Fruit fly (Drosophila melanogaster): ENCODE measurements around the gene Ranbp21.
A peak's percentile ranks its signal among the peaks of the same experiment; 100 is the strongest.

The Ranbp21 gene

DNA sequence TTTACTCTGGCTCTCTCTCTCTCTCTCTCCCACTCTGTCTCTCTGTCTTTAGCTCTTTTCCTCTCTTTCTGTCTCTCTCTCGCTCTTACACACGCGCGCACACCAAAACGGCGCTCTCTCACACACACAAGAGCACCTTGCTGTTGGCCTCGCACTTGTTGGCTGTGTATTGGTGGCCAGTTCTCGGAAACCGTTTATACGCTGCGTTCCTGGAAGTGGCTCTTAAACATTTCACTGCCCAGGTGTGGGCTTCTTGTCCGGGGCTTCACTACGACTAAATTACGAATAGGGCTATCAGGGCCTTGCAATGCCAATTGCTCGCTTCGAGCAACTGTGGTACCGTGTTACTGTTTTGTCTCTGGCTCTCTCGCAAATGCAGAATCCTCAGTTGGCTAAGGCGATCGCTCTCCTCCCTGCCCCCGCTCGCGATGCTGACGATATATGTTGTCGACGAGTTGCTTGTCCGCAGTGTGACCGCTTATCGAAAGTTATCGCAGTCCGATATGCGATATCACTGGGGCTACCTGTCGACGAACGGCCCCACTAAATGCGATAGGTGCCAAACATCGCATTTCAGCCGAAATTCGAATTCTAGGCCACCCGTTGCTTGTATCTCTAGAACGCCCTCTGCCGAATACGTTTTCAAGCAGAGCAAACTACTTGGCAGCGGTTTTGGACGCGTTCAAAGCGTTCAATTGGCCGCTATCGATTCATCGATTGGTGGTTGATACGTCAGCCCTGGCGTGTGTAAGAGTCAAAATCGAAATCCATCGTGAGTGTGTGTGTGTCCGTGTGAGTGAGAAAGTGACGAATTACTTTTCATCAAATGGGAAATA is 31.2 kb upstream of the Ranbp21 start, which contains the start of the genes dome and Ubqn (continued):
- TF ChIP-seq ato (GFP tag; IDR thresholded peaks at IDR 0.05; ENCODE audit: partially characterized antibody): peak; percentile 82
- no peak for TF ChIP-seq CG11456 (GFP tag; IDR thresholded peaks at IDR 0.05)
- peak; percentile 37 for TF ChIP-seq CG2712 (tag; optimal IDR thresholded peaks at IDR 0.05)
- peak; percentile 79; the same call in 2 of the 3 replicates for TF ChIP-seq Opbp (GFP tag; IDR thresholded peaks at IDR 0.05; ENCODE audit: partially characterized antibody)
- TF ChIP-seq CG7839 (tag; optimal IDR thresholded peaks at IDR 0.05): no peak
- TF ChIP-seq fd64A (GFP tag; optimal IDR thresholded peaks at IDR 0.05): no peak
- TF ChIP-seq Mrtf (GFP tag; IDR thresholded peaks at IDR 0.05): no peak
- no peak for TF ChIP-seq Lpt (GFP tag; optimal IDR thresholded peaks at IDR 0.05)
- peak; percentile 79 for TF ChIP-seq CG1603 (tag; optimal IDR thresholded peaks at IDR 0.05)
- no peak for TF ChIP-seq dan (GFP tag; IDR thresholded peaks at IDR 0.05)
- TF ChIP-seq mam (GFP tag; optimal IDR thresholded peaks at IDR 0.05): no peak
- no peak for TF ChIP-seq Abd-B (GFP tag; optimal IDR thresholded peaks at IDR 0.05)
- no peak for TF ChIP-seq Awh (GFP tag; IDR thresholded peaks at IDR 0.05)
- no peak for TF ChIP-seq exex (tag; optimal IDR thresholded peaks at IDR 0.05)
- no peak for TF ChIP-seq twi (tag; optimal IDR thresholded peaks at IDR 0.05)
- peak; percentile 4 for TF ChIP-seq Camta (GFP tag; optimal IDR thresholded peaks at IDR 0.05)
- TF ChIP-seq CG1233 (GFP tag; optimal IDR thresholded peaks at IDR 0.05): no peak
- TF ChIP-seq CG17328 (GFP tag; IDR thresholded peaks at IDR 0.05): no peak
- TF ChIP-seq pnt (GFP tag; optimal IDR thresholded peaks at IDR 0.05): no peak
- TF ChIP-seq ase (GFP tag; IDR thresholded peaks at IDR 0.05): no peak
- TF ChIP-seq D (optimal IDR thresholded peaks at IDR 0.05): peak; percentile 45
- TF ChIP-seq D (GFP tag; optimal IDR thresholded peaks at IDR 0.05): no peak

DNA sequence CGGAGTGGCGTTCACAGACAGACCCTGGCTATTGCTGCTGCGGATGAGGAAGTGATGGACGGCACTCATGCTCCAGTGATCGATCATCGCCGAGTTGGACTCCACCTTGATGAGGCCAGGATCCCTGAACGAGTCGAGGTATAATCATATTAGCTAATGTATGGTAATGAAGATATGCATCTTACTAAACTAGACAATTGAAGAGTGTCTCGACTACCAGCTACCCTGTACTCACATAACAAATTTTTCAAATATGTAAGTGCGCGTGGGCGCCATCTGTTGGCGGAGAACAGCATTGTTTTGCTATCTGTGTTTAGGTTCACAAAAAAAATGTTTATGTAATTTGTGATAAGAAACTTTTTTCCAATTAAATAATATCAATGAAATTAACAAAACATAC is 27.1 kb upstream of the Ranbp21 start:
- TF ChIP-seq CG16813 (GFP tag; IDR thresholded peaks at IDR 0.05; ENCODE audit: partially characterized antibody) (peak; percentile 61), Pdp1 (GFP tag; optimal IDR thresholded peaks at IDR 0.05) (peak in 1 of 2 experiments; percentile 9), CG6791 (GFP tag; IDR thresholded peaks at IDR 0.05; ENCODE audit: partially characterized antibody) (peak; percentile 59; the same call in 1 of the 3 replicates), Bgb (GFP tag; IDR thresholded peaks at IDR 0.05; ENCODE audit: partially characterized antibody) (peak; percentile 19; the same call in 1 of the 2 replicates), ato (GFP tag; IDR thresholded peaks at IDR 0.05; ENCODE audit: partially characterized antibody) (peak; percentile 16; the same call in 1 of the 2 replicates), mld (GFP tag; IDR thresholded peaks at IDR 0.05; ENCODE audit: partially characterized antibody) (0 out of 3 replicates have a peak, but pooled peaks have one; percentile 17), inv (GFP tag; IDR thresholded peaks at IDR 0.05; ENCODE audit: partially characterized antibody) (peak; percentile 12; the same call in 1 of the 2 replicates), tna (GFP tag; IDR thresholded peaks at IDR 0.05; ENCODE audit: partially characterized antibody) (peak; percentile 50; the same call in 1 of the 2 replicates), Scr (GFP tag; IDR thresholded peaks at IDR 0.05; ENCODE audit: partially characterized antibody) (peak; percentile 45), row (GFP tag; IDR thresholded peaks at IDR 0.05) (no peak), sens-2 (GFP tag; IDR thresholded peaks at IDR 0.05) (no peak), CTCF (GFP tag; optimal IDR thresholded peaks at IDR 0.05) (peak; percentile 86), nerfin-2 (GFP tag; IDR thresholded peaks at IDR 0.05; ENCODE audit: partially characterized antibody) (peak; percentile 33; the same call in 1 of the 2 replicates), Gsc (GFP tag; IDR thresholded peaks at IDR 0.05) (no peak), hb (GFP tag; IDR thresholded peaks at IDR 0.05; ENCODE audit: partially characterized antibody) (peak; percentile 57; the same call in 1 of the 3 replicates), CG5953 (GFP tag; IDR thresholded peaks at IDR 0.05) (no peak), D19B (GFP tag; optimal IDR thresholded peaks at IDR 0.05) (peak; percentile 51), Spps (tag; optimal IDR thresholded peaks at IDR 0.05) (no peak), CoRest (tag; optimal IDR thresholded peaks at IDR 0.05) (no peak), CG3163 (GFP tag; optimal IDR thresholded peaks at IDR 0.05) (no peak), CG7963 (GFP tag; IDR thresholded peaks at IDR 0.05; ENCODE audit: partially characterized antibody) (peak; percentile 13; the same call in 1 of the 3 replicates), HLH4C (GFP tag; IDR thresholded peaks at IDR 0.05; ENCODE audit: partially characterized antibody) (peak; percentile 64; the same call in 2 of the 3 replicates), bbx (GFP tag; IDR thresholded peaks at IDR 0.05; ENCODE audit: partially characterized antibody) (0 out of 2 replicates have a peak, but pooled peaks have one; percentile 35), vnd (GFP tag; IDR thresholded peaks at IDR 0.05; ENCODE audit: partially characterized antibody) (0 out of 3 replicates have a peak, but pooled peaks have one; percentile 43)

Data from whole organism, embryonic.